Worm (Caenorhabditis elegans) whole organism, L3 larva: Measurements from ENCODE around the gene C05E4.7.

Source experiments
- R02D3.7 ChIP-seq: fragments of 150-350 bp; optimal IDR thresholded peaks from 2 replicates; lab custom pipeline; 2014; ENCODE audit warnings: missing biosample characterization, missing genetic modification characterization
- ama-1 ChIP-seq: fragments of 150-350 bp; optimal IDR thresholded peaks from 2 replicates; lab custom pipeline; 2018
- ceh-28 ChIP-seq: fragments of 150-350 bp; optimal IDR thresholded peaks from 2 replicates; lab custom pipeline; 2014; ENCODE audit warnings: missing biosample characterization, missing genetic modification reagents, missing genetic modification characterization
- ceh-82 ChIP-seq: fragments of 150-350 bp; optimal IDR thresholded peaks from 2 replicates; lab custom pipeline; 2014; ENCODE audit warnings: missing biosample characterization, missing genetic modification characterization
- ceh-9 ChIP-seq: sonication (generic microtip); optimal IDR thresholded peaks from 2 replicates; lab custom pipeline; 2018; ENCODE audit warnings: missing biosample characterization, missing genetic modification characterization
- daf-12 ChIP-seq: fragments of 150-350 bp; optimal IDR thresholded peaks from 2 replicates; lab custom pipeline; 2014; ENCODE audit warnings: missing biosample characterization, missing genetic modification reagents, missing genetic modification characterization
- egl-27 ChIP-seq: sonication (generic microtip); optimal IDR thresholded peaks from 4 replicates; lab custom pipeline; 2017; ENCODE audit warnings: missing biosample characterization, missing genetic modification reagents, missing genetic modification characterization
- egl-5 ChIP-seq: fragments of 150-350 bp; optimal IDR thresholded peaks from 2 replicates; lab custom pipeline; 2017; ENCODE audit warnings: missing biosample characterization, missing genetic modification reagents, missing genetic modification characterization, inconsistent platforms
- elt-1 ChIP-seq: fragments of 150-350 bp; optimal IDR thresholded peaks from 2 replicates; lab custom pipeline; 2014; ENCODE audit warnings: missing biosample characterization, missing genetic modification characterization
- elt-2 ChIP-seq: sonication (generic microtip); optimal IDR thresholded peaks from 2 replicates; lab custom pipeline; 2016; ENCODE audit warnings: missing genetic modification reagents, mild to moderate bottlenecking, missing genetic modification characterization, missing compliant biosample characterization
- eor-1 ChIP-seq, 2 experiments: fragments of 150-350 bp; optimal IDR thresholded peaks; 2 replicates each; lab custom pipeline; 2014 to 2018; ENCODE audit warnings: missing biosample characterization in 2 of 2, missing genetic modification characterization in 2 of 2
- fkh-10 ChIP-seq: sonication (generic microtip); optimal IDR thresholded peaks from 2 replicates; lab custom pipeline; 2017; ENCODE audit warnings: missing biosample characterization, missing genetic modification reagents, missing genetic modification characterization
- hmg-11 ChIP-seq: sonication (generic microtip); optimal IDR thresholded peaks from 2 replicates; lab custom pipeline; 2016; ENCODE audit warnings: missing genetic modification characterization, missing compliant biosample characterization
- lin-15B ChIP-seq: fragments of 150-350 bp; optimal IDR thresholded peaks from 2 replicates; lab custom pipeline; 2014; ENCODE audit warnings: missing biosample characterization, missing genetic modification characterization
- mml-1 ChIP-seq: fragments of 150-350 bp; sonication (generic microtip); optimal IDR thresholded peaks from 3 replicates; lab custom pipeline; 2014; ENCODE audit warnings: missing biosample characterization, missing genetic modification characterization
- nfya-1 ChIP-seq: sonication (generic microtip); optimal IDR thresholded peaks from 2 replicates; lab custom pipeline; 2017; ENCODE audit warnings: missing genetic modification characterization, mild to moderate bottlenecking, missing compliant biosample characterization, antibody characterized with exemption, moderate library complexity; ENCODE audit not compliant: insufficient read depth
- nhr-11 ChIP-seq: fragments of 150-350 bp; optimal IDR thresholded peaks from 2 replicates; lab custom pipeline; 2014; ENCODE audit warnings: missing biosample characterization, missing genetic modification characterization
- nhr-23 ChIP-seq: fragments of 150-350 bp; optimal IDR thresholded peaks from 2 replicates; lab custom pipeline; 2014; ENCODE audit warnings: missing biosample characterization, missing genetic modification reagents, missing genetic modification characterization
- nhr-237 ChIP-seq: fragments of 150-350 bp; optimal IDR thresholded peaks from 2 replicates; lab custom pipeline; 2014; ENCODE audit warnings: missing biosample characterization, missing genetic modification characterization
- nhr-25 ChIP-seq: sonication (generic microtip); optimal IDR thresholded peaks from 2 replicates; lab custom pipeline; 2017; ENCODE audit warnings: missing biosample characterization, missing genetic modification characterization
- nhr-28 ChIP-seq: fragments of 150-350 bp; optimal IDR thresholded peaks from 2 replicates; lab custom pipeline; 2014; ENCODE audit warnings: missing biosample characterization, missing genetic modification characterization
- nhr-43 ChIP-seq: sonication (generic microtip); optimal IDR thresholded peaks from 2 replicates; lab custom pipeline; 2016; ENCODE audit warnings: mild to moderate bottlenecking, missing genetic modification characterization, missing compliant biosample characterization; ENCODE audit not compliant: poor library complexity, severe bottlenecking
- nhr-76 ChIP-seq: fragments of 150-350 bp; sonication (generic microtip); optimal IDR thresholded peaks from 5 replicates; lab custom pipeline; 2014; ENCODE audit warnings: missing biosample characterization, missing genetic modification characterization
- nhr-77 ChIP-seq: fragments of 150-350 bp; optimal IDR thresholded peaks from 2 replicates; lab custom pipeline; 2014; ENCODE audit warnings: missing biosample characterization, missing genetic modification characterization
- pqm-1 ChIP-seq: fragments of 150-350 bp; optimal IDR thresholded peaks from 2 replicates; lab custom pipeline; 2017; ENCODE audit warnings: missing biosample characterization, missing genetic modification characterization, inconsistent platforms
- sea-2 ChIP-seq: fragments of 150-350 bp; sonication (generic microtip); optimal IDR thresholded peaks from 4 replicates; lab custom pipeline; 2014; ENCODE audit warnings: missing biosample characterization, missing genetic modification reagents, missing genetic modification characterization
- skn-1 ChIP-seq: fragments of 150-350 bp; optimal IDR thresholded peaks from 2 replicates; lab custom pipeline; 2014; ENCODE audit warnings: missing biosample characterization, missing genetic modification characterization
- snpc-4 ChIP-seq: fragments of 150-350 bp; optimal IDR thresholded peaks from 2 replicates; lab custom pipeline; 2014; ENCODE audit warnings: missing biosample characterization, missing genetic modification characterization
- tbx-2 ChIP-seq: sonication (generic microtip); optimal IDR thresholded peaks from 2 replicates; lab custom pipeline; 2016; ENCODE audit warnings: mild to moderate bottlenecking, missing genetic modification characterization, missing compliant biosample characterization
- unc-39 ChIP-seq: sonication (generic microtip); optimal IDR thresholded peaks from 4 replicates; lab custom pipeline; 2017; ENCODE audit warnings: missing biosample characterization, missing genetic modification characterization
- zag-1 ChIP-seq: fragments of 150-350 bp; optimal IDR thresholded peaks from 2 replicates; lab custom pipeline; 2014; ENCODE audit warnings: missing biosample characterization, missing genetic modification characterization

C05E4.7 gene

DNA sequence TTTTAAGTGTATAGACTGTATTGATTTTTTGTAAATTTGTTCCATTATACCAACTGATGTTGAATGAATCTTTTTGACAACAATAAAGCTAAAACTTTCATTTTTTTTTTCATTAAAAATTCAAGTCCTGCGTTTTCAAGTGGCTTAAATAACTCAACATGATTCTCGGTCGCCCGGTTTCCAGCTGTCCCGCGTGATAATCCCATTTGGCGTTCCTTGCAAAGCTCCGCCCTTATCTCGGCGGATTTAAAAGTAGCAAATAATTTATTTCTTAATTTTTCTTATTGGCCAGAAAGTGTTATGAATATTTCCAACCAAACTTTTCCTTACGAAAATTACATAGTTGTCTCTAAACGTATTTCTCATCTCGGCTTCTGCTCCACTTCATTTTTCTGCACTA, 14.2 kb downstream of the C05E4.7 start, which contains the start of gene str-20:
str-20 (plus strand) TSS at position 301 of the 400 bp plus-strand sequence.
- TF ChIP-seq nhr-43, result no peak

DNA sequence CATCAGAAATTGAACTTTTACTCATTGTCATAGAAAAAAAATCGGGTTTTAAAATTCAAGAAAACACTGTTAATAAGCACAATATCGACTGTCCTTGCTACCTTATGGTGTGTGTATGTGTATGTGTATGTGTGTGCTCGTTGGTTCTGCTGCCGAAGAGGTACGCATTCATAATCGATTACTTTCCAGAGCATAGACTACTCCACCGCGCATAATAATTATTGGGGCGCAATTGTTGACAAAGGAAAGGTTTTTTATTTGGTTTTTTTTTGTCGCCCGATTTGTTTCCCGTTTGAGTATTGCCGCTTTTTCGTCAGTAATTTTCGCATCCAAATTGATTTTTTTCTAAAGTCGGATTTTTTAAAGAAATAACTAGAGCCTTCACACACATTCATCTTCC, 19.3 kb downstream of the C05E4.7 start, which contains the start of gene C05E4.15:
C05E4.15 (minus strand) TSS at position 101 of the 400 bp plus-strand sequence.
- TF ChIP-seq pqm-1 (no peak), nhr-43 (no peak), skn-1 (tag; lab: Kevin White, UChicago) (no peak), egl-5 (tag; lab: Kevin White, UChicago) (no peak), R02D3.7 (tag; lab: Kevin White, UChicago) (no peak), zag-1 (tag; lab: Kevin White, UChicago) (no peak), fkh-10 (GFP tag; lab: Kevin White, UChicago) (no peak), hmg-11 (tag; lab: Kevin White, UChicago) (no peak), lin-15B (tag; lab: Kevin White, UChicago) (no peak), nfya-1 (tag; lab: Kevin White, UChicago) (no peak), mml-1 (tag; lab: Kevin White, UChicago) (no peak)

DNA sequence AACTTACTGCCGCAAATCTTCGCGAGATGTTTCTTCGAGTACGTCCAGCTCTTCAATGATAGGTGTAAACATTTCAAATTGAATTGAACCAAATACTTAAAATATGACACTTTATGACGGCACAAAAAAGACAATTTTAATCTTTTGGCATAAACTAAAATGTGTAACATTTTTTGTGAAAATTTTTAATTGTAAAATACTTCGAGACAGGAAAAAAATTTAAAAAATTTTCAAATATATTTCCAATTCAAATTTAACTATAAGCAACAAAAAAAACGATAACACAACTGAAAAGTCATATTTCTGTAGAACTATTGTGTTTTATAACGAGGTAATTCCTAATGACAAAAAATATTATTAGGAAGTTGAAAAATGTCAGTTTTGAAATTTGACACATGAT, 20.0 kb downstream of the C05E4.7 start, which contains the start of gene C05E4.12:
C05E4.12 (minus strand) TSS at position 101 of the 400 bp plus-strand sequence.
- TF ChIP-seq nhr-23 (tag; lab: Kevin White, UChicago) (no peak), nhr-25 (tag; lab: Kevin White, UChicago) (no peak), fkh-10 (GFP tag; lab: Kevin White, UChicago) (no peak), nhr-28 (tag; lab: Kevin White, UChicago) (no peak), elt-1 (tag; lab: Kevin White, UChicago) (no peak), egl-27 (tag; lab: Kevin White, UChicago) (no peak), nhr-77 (no peak), mml-1 (tag; lab: Kevin White, UChicago) (no peak), snpc-4 (tag; lab: Kevin White, UChicago) (no peak), ama-1 (lab: Kevin White, UChicago) (no peak), sea-2 (GFP tag; lab: Kevin White, UChicago) (no peak), nhr-76 (no peak), ceh-82 (tag; lab: Kevin White, UChicago) (no peak), tbx-2 (tag; lab: Kevin White, UChicago) (no peak), R02D3.7 (tag; lab: Kevin White, UChicago) (no peak), daf-12 (no peak), eor-1 (tag; optimal IDR thresholded peaks at IDR 0.05; lab: Kevin White, UChicago) (no peak), nhr-11 (no peak), ceh-28 (tag; lab: Kevin White, UChicago) (no peak), elt-2 (tag; lab: Kevin White, UChicago) (no peak)
- TF ChIP-seq, all 47 proteins: peak for 0

DNA sequence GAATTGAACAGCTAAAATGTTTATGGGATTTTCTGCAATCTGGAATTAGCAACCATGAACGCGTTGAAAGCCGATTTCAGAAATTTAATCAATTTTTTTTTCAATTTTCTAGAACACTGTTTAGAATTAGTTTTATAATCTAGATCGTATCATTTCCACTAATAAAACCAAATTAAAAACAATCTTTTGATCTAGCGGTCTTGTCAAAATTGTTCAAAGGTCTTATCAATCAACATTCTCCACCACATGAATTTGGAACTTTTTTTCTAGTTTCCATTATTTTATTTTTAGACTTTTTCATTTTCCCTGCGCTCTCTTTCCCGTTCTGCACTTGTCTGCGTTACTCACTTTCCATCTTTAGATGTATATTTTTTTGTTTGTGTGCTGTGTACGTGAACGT, 20.4 kb downstream of the C05E4.7 start, which contains the start of gene srp-2:
srp-2 (plus strand) TSS at position 301 of the 400 bp plus-strand sequence.
- TF ChIP-seq ceh-9 (tag; lab: Kevin White, UChicago) (no peak), lin-15B (tag; lab: Kevin White, UChicago) (no peak), eor-1 (tag; optimal IDR thresholded peaks at IDR 0.05; lab: Kevin White, UChicago) (no peak)

DNA sequence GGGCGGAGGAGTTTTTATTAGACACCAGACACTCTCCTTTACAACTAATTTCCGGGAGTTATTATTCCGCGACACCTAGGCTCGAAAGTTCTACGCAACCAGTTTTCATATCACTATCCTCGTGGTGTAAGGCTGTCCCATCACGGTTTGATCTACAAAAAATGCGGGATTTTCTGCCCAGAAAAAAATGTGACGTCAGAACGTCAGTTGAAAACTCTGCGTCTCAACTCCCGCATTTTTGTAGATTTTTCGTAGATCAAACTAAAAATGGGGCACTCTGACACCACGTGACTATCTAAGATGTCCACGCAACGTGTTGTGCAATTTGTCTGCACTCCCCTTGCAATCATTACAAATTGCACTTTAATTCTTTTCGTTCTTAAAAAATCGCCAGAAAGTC, 22.8 kb downstream of the C05E4.7 start, which contains the start of gene str-238:
str-238 (plus strand) TSS at position 301 of the 400 bp plus-strand sequence.
- TF ChIP-seq unc-39 (no peak), mml-1 (tag; lab: Kevin White, UChicago) (no peak)

DNA sequence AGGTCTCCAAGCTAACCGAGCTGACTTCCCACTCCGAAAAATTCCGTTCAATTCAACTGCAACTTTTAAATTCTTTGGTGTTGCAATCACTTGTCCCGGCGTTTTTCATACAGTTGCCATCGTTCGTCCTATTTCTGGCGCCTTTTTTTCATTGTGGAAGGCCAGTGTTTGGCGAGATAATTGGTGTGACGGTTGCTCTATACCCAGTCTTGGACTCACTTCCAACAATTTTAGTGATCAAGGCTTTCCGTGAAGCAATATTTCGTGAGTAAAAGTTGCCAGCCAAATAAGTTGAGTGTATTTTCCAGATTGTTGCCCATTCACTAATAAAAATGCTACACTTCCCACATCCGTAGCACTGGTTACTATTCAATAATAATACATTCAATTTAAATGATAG, 30.3 kb downstream of the C05E4.7 start:
- TF ChIP-seq nhr-237 (tag; lab: Kevin White, UChicago), result no peak
- no peak for TF ChIP-seq tbx-2 (tag; lab: Kevin White, UChicago)
- TF ChIP-seq snpc-4 (tag; lab: Kevin White, UChicago), result no peak
